Worm (Caenorhabditis elegans): ENCODE results near the gene col-174.

Gene col-174

DNA sequence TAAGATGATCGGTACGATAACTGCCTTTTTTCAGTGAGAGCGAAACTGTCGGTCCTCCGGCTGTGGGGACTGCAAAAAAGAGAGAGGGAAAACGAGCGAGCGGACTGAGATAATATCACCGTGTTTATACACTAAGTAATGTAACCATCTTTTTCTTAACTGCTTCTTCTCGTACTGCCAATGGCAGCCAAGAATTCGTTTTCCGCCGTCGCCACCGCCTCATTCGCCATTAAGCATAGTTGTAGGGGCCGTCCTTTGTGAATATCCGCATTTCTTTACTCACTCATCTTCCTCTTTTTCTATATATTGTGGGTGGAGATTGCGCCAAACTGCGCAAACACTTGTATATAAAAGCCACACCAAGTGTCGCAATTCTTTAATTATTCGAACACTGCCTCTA is at the start of gene col-174:
TSS of gene col-174 (plus strand) at position 301 of the 400 bp plus-strand sequence.
- TF ChIP-seq sem-4 (tag; optimal IDR thresholded peaks at IDR 0.05) (no peak), snpc-4 (tag; optimal IDR thresholded peaks at IDR 0.05) (no peak), peb-1 (tag; optimal IDR thresholded peaks at IDR 0.05) (no peak), unc-39 (tag; optimal IDR thresholded peaks at IDR 0.05) (no peak), elt-1 (tag; optimal IDR thresholded peaks at IDR 0.05) (no peak), sma-3 (GFP tag; optimal IDR thresholded peaks at IDR 0.05) (no peak), ztf-11 (tag; optimal IDR thresholded peaks at IDR 0.05) (no peak), lsy-2 (tag; optimal IDR thresholded peaks at IDR 0.05) (no peak), sma-9 (GFP tag; optimal IDR thresholded peaks at IDR 0.05) (no peak), sma-9 (tag; optimal IDR thresholded peaks at IDR 0.05) (no peak), gmeb-1 (tag; optimal IDR thresholded peaks at IDR 0.05) (no peak), mdl-1 (tag; optimal IDR thresholded peaks at IDR 0.05) (no peak)

ce11 chrX:7500970-7501369 is 45.6 kb upstream of the col-174 start, which contains the start of gene uggt-1:
Gene uggt-1 (minus strand): TSS chrX:7500982.
- TF ChIP-seq unc-62 (GFP tag; optimal IDR thresholded peaks at IDR 0.05) = peak; percentile 52
- TF ChIP-seq nhr-23 (tag; optimal IDR thresholded peaks at IDR 0.05) = no peak
- peak; percentile 97 for TF ChIP-seq lin-11 (tag; optimal IDR thresholded peaks at IDR 0.05)
- TF ChIP-seq mdl-1 (tag; optimal IDR thresholded peaks at IDR 0.05) = peak; percentile 57 to 83
- TF ChIP-seq F13H6.1 (tag; optimal IDR thresholded peaks at IDR 0.05) = peak; percentile 94
- no peak for TF ChIP-seq ztf-1 (GFP tag; conservative IDR thresholded peaks at IDR 0.05)
- TF ChIP-seq zag-1 (tag; optimal IDR thresholded peaks at IDR 0.05) = peak; percentile 93
- peak; percentile 46 for TF ChIP-seq nhr-77 (tag; optimal IDR thresholded peaks at IDR 0.05)
- peak; percentile 93 for TF ChIP-seq sma-9 (GFP tag; optimal IDR thresholded peaks at IDR 0.05)
- TF ChIP-seq sma-9 (tag; optimal IDR thresholded peaks at IDR 0.05) = no peak
- TF ChIP-seq nhr-21 (tag; optimal IDR thresholded peaks at IDR 0.05) = peak; percentile 81
- TF ChIP-seq sma-3 (GFP tag; optimal IDR thresholded peaks at IDR 0.05) = peak; percentile 88
- no peak for TF ChIP-seq dmd-4 (tag; optimal IDR thresholded peaks at IDR 0.05)
- no peak for TF ChIP-seq peb-1 (tag; optimal IDR thresholded peaks at IDR 0.05)
- peak; percentile 27 for TF ChIP-seq ceh-16 (tag; optimal IDR thresholded peaks at IDR 0.05)
- no peak for TF ChIP-seq unc-39 (tag; optimal IDR thresholded peaks at IDR 0.05)
- peak; percentile 82 for TF ChIP-seq nhr-25 (tag; optimal IDR thresholded peaks at IDR 0.05)
- TF ChIP-seq snpc-4 (tag; optimal IDR thresholded peaks at IDR 0.05) = peak; percentile 55
- no peak for TF ChIP-seq gmeb-1 (tag; optimal IDR thresholded peaks at IDR 0.05)
- TF ChIP-seq nhr-129 (tag; optimal IDR thresholded peaks at IDR 0.05) = peak; percentile 88
- TF ChIP-seq R02D3.7 (tag; optimal IDR thresholded peaks at IDR 0.05) = no peak
- peak; percentile 57 for TF ChIP-seq ceh-82 (tag; optimal IDR thresholded peaks at IDR 0.05)
- peak; percentile 90 for TF ChIP-seq unc-55 (GFP tag; optimal IDR thresholded peaks at IDR 0.05)
- TF ChIP-seq C34F6.9 (tag; optimal IDR thresholded peaks at IDR 0.05) = peak; percentile 90
- peak; percentile 69 for TF ChIP-seq skn-1 (tag; optimal IDR thresholded peaks at IDR 0.05)
- peak; percentile 91 for TF ChIP-seq lin-13 (GFP tag; optimal IDR thresholded peaks at IDR 0.05)
- TF ChIP-seq aly-2 (tag; optimal IDR thresholded peaks at IDR 0.05) = no peak
- peak; percentile 44 for TF ChIP-seq alr-1 (tag; optimal IDR thresholded peaks at IDR 0.05)
- peak; percentile 79 for TF ChIP-seq mab-5 (tag; optimal IDR thresholded peaks at IDR 0.05)
- no peak for TF ChIP-seq ZK546.5 (tag; optimal IDR thresholded peaks at IDR 0.05)
- TF ChIP-seq Y55F3AM.14 (GFP tag; optimal IDR thresholded peaks at IDR 0.05) = peak; percentile 82
- peak; percentile 86 for TF ChIP-seq egl-27 (tag; optimal IDR thresholded peaks at IDR 0.05)
- peak; percentile 82 for TF ChIP-seq nhr-6 (tag; optimal IDR thresholded peaks at IDR 0.05)
- no peak for TF ChIP-seq nhr-12 (tag; optimal IDR thresholded peaks at IDR 0.05)
- no peak for TF ChIP-seq ama-1 (optimal IDR thresholded peaks at IDR 0.05)
- TF ChIP-seq ztf-4 (tag; optimal IDR thresholded peaks at IDR 0.05) = peak; percentile 88
- peak; percentile 93 for TF ChIP-seq sem-4 (tag; optimal IDR thresholded peaks at IDR 0.05)
- no peak for TF ChIP-seq lin-39 (tag; optimal IDR thresholded peaks at IDR 0.05)
- peak; percentile 94 for TF ChIP-seq fos-1 (tag; optimal IDR thresholded peaks at IDR 0.05)
- no peak for TF ChIP-seq nhr-10 (tag; optimal IDR thresholded peaks at IDR 0.05)
- no peak for TF ChIP-seq mbf-1 (tag; optimal IDR thresholded peaks at IDR 0.05)
- TF ChIP-seq nhr-11 (tag; optimal IDR thresholded peaks at IDR 0.05) = no peak
- no peak for TF ChIP-seq elt-1 (tag; optimal IDR thresholded peaks at IDR 0.05)
- TF ChIP-seq elt-3 (tag; optimal IDR thresholded peaks at IDR 0.05) = no peak
- TF ChIP-seq nhr-237 (tag; optimal IDR thresholded peaks at IDR 0.05) = no peak
- peak; percentile 99 for TF ChIP-seq crh-2 (tag; optimal IDR thresholded peaks at IDR 0.05)
- no peak for TF ChIP-seq ztf-11 (tag; optimal IDR thresholded peaks at IDR 0.05)
- TF ChIP-seq blmp-1 (tag; optimal IDR thresholded peaks at IDR 0.05; ENCODE audit: insufficient read depth) = no peak
- TF ChIP-seq lsy-2 (tag; optimal IDR thresholded peaks at IDR 0.05) = peak; percentile 80 to 94
